Worm (Caenorhabditis elegans) whole organism, L1 larva: Measurements from ENCODE around the gene sre-8.

ENCODE experiments used
- ces-1 ChIP-seq: fragments of 150-350 bp; optimal IDR thresholded peaks from 2 replicates; lab custom pipeline; 2014; ENCODE audit warnings: missing biosample characterization, missing genetic modification reagents, missing genetic modification characterization
- hpl-2 ChIP-seq: fragments of 150-350 bp; optimal IDR thresholded peaks from 2 replicates; lab custom pipeline; 2014; ENCODE audit warnings: missing biosample characterization, missing genetic modification reagents, missing genetic modification characterization
- isw-1 ChIP-seq: fragments of 200-800 bp; sonication (Bioruptor generic); IDR thresholded peaks from 2 replicates; pipeline ENCODE4 v1.3.6; 2022; ENCODE audit warnings: missing genetic modification characterization, missing compliant biosample characterization
- nhr-12 ChIP-seq: sonication (generic microtip); optimal IDR thresholded peaks from 2 replicates; lab custom pipeline; 2017; ENCODE audit warnings: missing biosample characterization, missing genetic modification characterization
- pax-3 ChIP-seq: fragments of 200-800 bp; sonication (Bioruptor generic); optimal IDR thresholded peaks from 2 replicates; lab custom pipeline; 2018; ENCODE audit warnings: mild to moderate bottlenecking, missing genetic modification characterization, moderate library complexity, missing compliant biosample characterization
- unc-62 ChIP-seq: fragments of 150-350 bp; optimal IDR thresholded peaks from 2 replicates; lab custom pipeline; 2014; ENCODE audit warnings: missing biosample characterization, missing genetic modification reagents, missing genetic modification characterization
- ztf-4 ChIP-seq: fragments of 150-350 bp; optimal IDR thresholded peaks from 2 replicates; lab custom pipeline; 2014; ENCODE audit warnings: missing biosample characterization, missing genetic modification characterization

DNA sequence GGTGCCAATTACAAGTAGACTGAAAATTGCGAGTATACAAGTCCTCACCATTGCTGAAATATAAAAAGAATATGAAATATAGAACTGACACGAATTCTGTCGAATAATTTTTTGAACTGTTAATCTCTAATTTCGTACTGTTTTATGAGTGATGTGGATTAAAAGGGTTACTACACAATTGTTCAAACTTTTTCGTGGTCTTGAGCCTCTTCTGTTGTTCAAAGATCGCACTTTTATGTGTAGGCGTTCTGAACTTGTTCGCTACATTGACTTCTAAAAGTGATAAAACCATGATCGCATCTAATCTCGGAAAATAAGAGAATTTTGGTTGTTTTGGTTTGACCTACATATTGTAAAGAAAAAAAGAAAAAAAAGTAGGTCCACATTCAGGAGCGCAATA, 8.9 kb upstream of the sre-8 start, which contains the start of gene K02E11.4:
- TF ChIP-seq pax-3 (tag; lab: Kevin White, UChicago), result no peak
- no peak for TF ChIP-seq ztf-4 (tag; lab: Kevin White, UChicago)
- no peak for TF ChIP-seq hpl-2 (GFP tag; lab: Kevin White, UChicago)
- TF ChIP-seq nhr-12, result no peak
- no peak for TF ChIP-seq ces-1 (GFP tag; lab: Kevin White, UChicago)
- no peak for TF ChIP-seq isw-1
- TF ChIP-seq unc-62 (GFP tag; lab: Kevin White, UChicago), result no peak
